Fruit fly (Drosophila melanogaster): ENCODE measurements around the gene sit.

Gene sit

DNA sequence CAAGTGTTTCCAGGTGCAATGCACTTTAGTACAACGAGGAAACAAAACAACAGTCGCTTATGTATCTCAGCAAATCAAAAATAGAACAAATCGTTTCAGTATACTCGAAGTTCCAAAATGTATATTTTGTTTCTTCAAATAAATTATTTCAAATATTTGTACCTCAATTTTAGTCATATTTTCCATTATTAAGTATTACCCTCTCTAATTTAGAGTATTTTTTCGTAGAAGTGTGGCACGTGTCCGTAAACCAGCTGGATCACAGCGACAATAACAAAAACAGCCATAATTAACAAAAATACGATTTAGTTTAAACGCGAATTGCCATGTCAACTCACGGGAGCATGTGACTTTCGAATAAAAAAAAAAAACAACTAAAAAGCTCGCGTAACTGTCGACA, 43.6 kb downstream of the sit start:
- TF ChIP-seq kay (GFP tag; ENCODE audit: borderline replicate concordance) (peak; percentile 95), cnc (optimal IDR thresholded peaks at IDR 0.05) (no peak)

DNA sequence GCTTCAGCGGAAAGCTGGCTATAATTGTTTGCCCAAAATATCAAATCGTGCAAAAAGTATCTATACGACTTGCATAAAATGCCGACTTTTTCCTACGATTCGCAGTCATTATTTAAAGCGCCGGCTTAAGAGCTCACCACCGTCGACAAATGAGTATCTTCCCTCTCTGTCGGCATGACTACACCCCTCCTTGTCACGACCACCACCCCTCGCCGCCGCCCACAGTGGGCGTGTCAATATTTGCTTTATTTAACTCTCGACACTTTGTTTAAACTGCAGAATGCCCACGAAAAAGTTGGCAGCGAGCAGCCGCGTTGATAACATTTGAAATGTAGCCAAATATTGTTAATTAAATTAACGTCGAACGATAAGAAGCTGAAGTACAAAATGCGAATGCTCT, 44.1 kb downstream of the sit start:
- peak; percentile 65 for TF ChIP-seq CG7045 (GFP tag; optimal IDR thresholded peaks at IDR 0.05)
- TF ChIP-seq CG7101 (tag; optimal IDR thresholded peaks at IDR 0.05): peak; percentile 54
- TF ChIP-seq cnc (optimal IDR thresholded peaks at IDR 0.05): no peak
- no peak for TF ChIP-seq Clk (GFP tag; optimal IDR thresholded peaks at IDR 0.05)
- TF ChIP-seq cic (GFP tag; optimal IDR thresholded peaks at IDR 0.05): peak; percentile 58
- no peak for TF ChIP-seq toe (GFP tag; optimal IDR thresholded peaks at IDR 0.05)
- TF ChIP-seq bab1 (GFP tag; optimal IDR thresholded peaks at IDR 0.05): no peak
- TF ChIP-seq CG11617 (GFP tag; optimal IDR thresholded peaks at IDR 0.05): peak; percentile 44
- peak; percentile 20 for TF ChIP-seq Mnt (GFP tag; optimal IDR thresholded peaks at IDR 0.05)
- peak; percentile 62 for TF ChIP-seq Crg-1 (GFP tag; optimal IDR thresholded peaks at IDR 0.05)
- peak; percentile 42 for TF ChIP-seq CG1620 (GFP tag; optimal IDR thresholded peaks at IDR 0.05)
- TF ChIP-seq CG12768 (GFP tag; optimal IDR thresholded peaks at IDR 0.05): peak; percentile 50
- peak; percentile 25 for TF ChIP-seq pad (GFP tag; optimal IDR thresholded peaks at IDR 0.05)
- TF ChIP-seq CG5204 (GFP tag; optimal IDR thresholded peaks at IDR 0.05): peak; percentile 6
- TF ChIP-seq tj (GFP tag; optimal IDR thresholded peaks at IDR 0.05): peak; percentile 18
- peak; percentile 32 for TF ChIP-seq CG33017 (tag; optimal IDR thresholded peaks at IDR 0.05)

DNA sequence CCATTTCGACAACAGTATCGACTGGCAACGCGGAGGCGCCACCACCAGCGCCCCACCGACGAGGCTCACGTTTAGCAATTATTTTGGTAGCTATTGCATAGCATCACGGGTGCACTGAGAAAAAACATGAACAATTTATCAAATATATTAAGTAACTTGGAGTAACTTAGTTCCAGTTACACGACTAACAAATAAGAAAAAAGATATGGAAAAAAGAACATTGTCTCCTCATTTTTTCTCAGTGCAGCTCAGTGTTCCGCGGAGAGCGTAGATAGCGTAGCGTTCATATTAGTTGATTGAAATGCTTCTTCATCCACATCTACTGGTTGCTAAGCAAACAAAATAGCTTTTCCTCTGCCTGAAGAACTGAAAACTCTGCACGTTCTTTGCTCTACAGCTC, 47.0 kb downstream of the sit start:
- TF ChIP-seq CG12768 (GFP tag; optimal IDR thresholded peaks at IDR 0.05): no peak
- TF ChIP-seq cic (GFP tag; optimal IDR thresholded peaks at IDR 0.05): no peak
- TF ChIP-seq bab1 (GFP tag; optimal IDR thresholded peaks at IDR 0.05): no peak
- no peak for TF ChIP-seq Crg-1 (GFP tag; optimal IDR thresholded peaks at IDR 0.05)
- no peak for TF ChIP-seq ovo (GFP tag; optimal IDR thresholded peaks at IDR 0.05)
- TF ChIP-seq kay (GFP tag; ENCODE audit: borderline replicate concordance): peak; percentile 2
- TF ChIP-seq CG11617 (GFP tag; optimal IDR thresholded peaks at IDR 0.05): no peak
- no peak for TF ChIP-seq toe (GFP tag; optimal IDR thresholded peaks at IDR 0.05)

All from whole organism, adult.